Fruit fly (Drosophila melanogaster) whole organism, pupa: ENCODE results near the gene Kcmf1.

ENCODE experiments used
- CG10348 ChIP-seq: fragments of 200-800 bp; sonication (Bioruptor generic); IDR thresholded peaks from 2 replicates; pipeline ENCODE4 v1.3.6; 2022; ENCODE audit warnings: missing biosample characterization, missing genetic modification characterization
- CG12605 ChIP-seq: fragments of 200-800 bp; sonication (Bioruptor generic); IDR thresholded peaks from 2 replicates; pipeline ENCODE4 v1.3.6; 2022; ENCODE audit warnings: missing biosample characterization, missing genetic modification characterization
- CG14655 ChIP-seq: fragments of 200-800 bp; sonication (Bioruptor generic); optimal IDR thresholded peaks from 3 replicates; lab custom pipeline; 2017; ENCODE audit warnings: mild to moderate bottlenecking, missing biosample characterization, missing genetic modification reagents, missing genetic modification characterization
- CG32121 ChIP-seq: fragments of 200-800 bp; sonication (Bioruptor generic); IDR thresholded peaks from 2 replicates; pipeline ENCODE4 v1.3.6; 2022; ENCODE audit warnings: missing biosample characterization, missing genetic modification characterization
- CG34367 ChIP-seq: fragments of 200-800 bp; sonication (Bioruptor generic); optimal IDR thresholded peaks from 2 replicates; lab custom pipeline; 2018; ENCODE audit warnings: missing biosample characterization, mild to moderate bottlenecking, missing genetic modification characterization
- CG4496 ChIP-seq: fragments of 200-800 bp; sonication (Bioruptor generic); IDR thresholded peaks from 3 replicates; pipeline ENCODE4 v1.3.6; 2022; ENCODE audit warnings: missing biosample characterization, missing genetic modification characterization
- D1 ChIP-seq: fragments of 200-800 bp; sonication (Bioruptor generic); optimal IDR thresholded peaks from 2 replicates; lab custom pipeline; 2018; ENCODE audit warnings: missing biosample characterization, mild to moderate bottlenecking, missing genetic modification characterization, moderate library complexity
- EcR ChIP-seq: fragments of 200-800 bp; sonication (Bioruptor generic); optimal IDR thresholded peaks from 3 replicates; lab custom pipeline; 2019; ENCODE audit warnings: missing biosample characterization, missing genetic modification characterization, mild to moderate bottlenecking, moderate library complexity, missing genetic modification reagents
- Ets98B ChIP-seq: fragments of 200-800 bp; sonication (Bioruptor generic); IDR thresholded peaks from 2 replicates; pipeline ENCODE4 v1.3.6; 2022; ENCODE audit warnings: missing biosample characterization, missing genetic modification characterization
- fd96Ca ChIP-seq: fragments of 200-800 bp; sonication (Bioruptor generic); IDR thresholded peaks from 3 replicates; pipeline ENCODE4 v1.3.6; 2022; ENCODE audit warnings: missing biosample characterization, missing genetic modification characterization
- gl ChIP-seq: fragments of 200-800 bp; sonication (Bioruptor generic); optimal IDR thresholded peaks from 2 replicates; lab custom pipeline; 2018; ENCODE audit warnings: missing biosample characterization, mild to moderate bottlenecking, missing genetic modification characterization

DNA sequence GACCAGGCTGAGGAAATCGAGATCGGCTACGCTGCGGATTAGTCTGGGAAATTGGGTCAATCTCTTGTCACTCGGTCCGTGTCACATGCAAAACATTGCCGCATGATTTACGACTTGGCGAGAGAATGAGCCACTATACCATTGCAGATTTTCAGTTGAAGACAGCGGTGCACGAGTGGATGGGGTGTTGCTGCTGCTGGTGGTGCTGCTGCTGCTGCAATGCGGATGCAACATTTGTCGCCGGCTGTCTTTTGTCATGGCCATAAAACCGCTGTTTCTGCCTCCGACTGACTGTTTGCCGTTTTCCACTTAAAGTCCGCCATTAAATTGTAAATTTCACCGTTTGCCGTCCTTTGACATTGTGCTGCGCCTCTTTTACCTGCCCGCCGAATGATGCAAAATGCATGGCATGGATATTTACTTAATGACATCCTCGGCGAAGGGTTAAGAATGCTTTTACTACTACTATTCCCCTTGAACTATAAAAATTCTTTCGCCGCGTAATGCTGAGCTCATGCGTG lies 38.6 kb downstream of the Kcmf1 start:
- TF ChIP-seq CG12605 (GFP tag; lab: Robert Waterston, UW) (no peak), CG34367 (tag; lab: Kevin White, UChicago) (no peak), fd96Ca (GFP tag; lab: Robert Waterston, UW) (no peak), CG4496 (GFP tag; lab: Robert Waterston, UW) (no peak), gl (no peak), EcR (GFP tag; lab: Kevin White, UChicago) (no peak), D1 (tag; lab: Kevin White, UChicago) (no peak), CG10348 (GFP tag; lab: Robert Waterston, UW) (no peak), CG32121 (GFP tag; lab: Robert Waterston, UW) (no peak), CG14655 (GFP tag; lab: Kevin White, UChicago) (no peak), Ets98B (GFP tag; lab: Robert Waterston, UW) (no peak)
